Worm (Caenorhabditis elegans): ENCODE results near the gene stt-3.

stt-3 gene

ce11 chrIII:6268061-6268460 lies 19.6 kb downstream of the stt-3 start, which contains the start of gene srg-7:
TSS of gene srg-7 (minus strand) at chrIII:6268161.
- TF ChIP-seq snpc-4 (tag; optimal IDR thresholded peaks at IDR 0.05) (no peak), skn-1 (tag; optimal IDR thresholded peaks at IDR 0.05) (no peak), dmd-4 (tag; optimal IDR thresholded peaks at IDR 0.05) (no peak), sem-4 (tag; optimal IDR thresholded peaks at IDR 0.05) (no peak), ceh-16 (tag; optimal IDR thresholded peaks at IDR 0.05) (no peak), lin-13 (GFP tag; optimal IDR thresholded peaks at IDR 0.05) (no peak), ztf-4 (tag; optimal IDR thresholded peaks at IDR 0.05) (no peak), egl-27 (tag; optimal IDR thresholded peaks at IDR 0.05) (no peak), Y55F3AM.14 (GFP tag; optimal IDR thresholded peaks at IDR 0.05) (no peak), nhr-237 (tag; optimal IDR thresholded peaks at IDR 0.05) (no peak), nhr-23 (tag; optimal IDR thresholded peaks at IDR 0.05) (no peak), nhr-21 (tag; optimal IDR thresholded peaks at IDR 0.05) (no peak), mbf-1 (tag; optimal IDR thresholded peaks at IDR 0.05) (no peak), elt-1 (tag; optimal IDR thresholded peaks at IDR 0.05) (no peak), ama-1 (optimal IDR thresholded peaks at IDR 0.05) (no peak), elt-3 (tag; optimal IDR thresholded peaks at IDR 0.05) (no peak), crh-2 (tag; optimal IDR thresholded peaks at IDR 0.05) (no peak), mab-5 (tag; optimal IDR thresholded peaks at IDR 0.05) (no peak)

- no peak for TF ChIP-seq sem-4 (tag; optimal IDR thresholded peaks at IDR 0.05)
- no peak for TF ChIP-seq gmeb-1 (tag; optimal IDR thresholded peaks at IDR 0.05)
- no peak for TF ChIP-seq skn-1 (tag; optimal IDR thresholded peaks at IDR 0.05)
- no peak for TF ChIP-seq unc-55 (GFP tag; optimal IDR thresholded peaks at IDR 0.05)
- TF ChIP-seq ztf-1 (GFP tag; conservative IDR thresholded peaks at IDR 0.05), result no peak
- no peak for TF ChIP-seq crh-2 (tag; optimal IDR thresholded peaks at IDR 0.05)
- TF ChIP-seq fos-1 (tag; optimal IDR thresholded peaks at IDR 0.05), result no peak
- no peak for TF ChIP-seq F13H6.1 (tag; optimal IDR thresholded peaks at IDR 0.05)
- no peak for TF ChIP-seq ceh-16 (tag; optimal IDR thresholded peaks at IDR 0.05)
- TF ChIP-seq sma-9 (GFP tag; optimal IDR thresholded peaks at IDR 0.05), result no peak
- no peak for TF ChIP-seq sma-9 (tag; optimal IDR thresholded peaks at IDR 0.05)
- TF ChIP-seq unc-39 (tag; optimal IDR thresholded peaks at IDR 0.05), result no peak
- TF ChIP-seq nhr-6 (tag; optimal IDR thresholded peaks at IDR 0.05), result no peak
Measured at ce11 chrIII:6270277-6270676, 21.8 kb downstream of the stt-3 start, which contains the start of gene srg-3. TSS of gene srg-3 (minus strand) at chrIII:6270377.

- no peak for TF ChIP-seq ZK546.5 (tag; optimal IDR thresholded peaks at IDR 0.05)
- TF ChIP-seq Y55F3AM.14 (GFP tag; optimal IDR thresholded peaks at IDR 0.05), result no peak
- no peak for TF ChIP-seq ceh-16 (tag; optimal IDR thresholded peaks at IDR 0.05)
- TF ChIP-seq ama-1 (optimal IDR thresholded peaks at IDR 0.05), result no peak
- TF ChIP-seq ztf-4 (tag; optimal IDR thresholded peaks at IDR 0.05), result no peak
- no peak for TF ChIP-seq nhr-77 (tag; optimal IDR thresholded peaks at IDR 0.05)
- TF ChIP-seq snpc-4 (tag; optimal IDR thresholded peaks at IDR 0.05), result no peak
- TF ChIP-seq nhr-10 (tag; optimal IDR thresholded peaks at IDR 0.05), result no peak
- no peak for TF ChIP-seq alr-1 (tag; optimal IDR thresholded peaks at IDR 0.05)
- no peak for TF ChIP-seq nhr-11 (tag; optimal IDR thresholded peaks at IDR 0.05)
- TF ChIP-seq nhr-129 (tag; optimal IDR thresholded peaks at IDR 0.05), result no peak
- no peak for TF ChIP-seq mdl-1 (tag; optimal IDR thresholded peaks at IDR 0.05)
- TF ChIP-seq peb-1 (tag; optimal IDR thresholded peaks at IDR 0.05), result no peak
- no peak for TF ChIP-seq sma-9 (GFP tag; optimal IDR thresholded peaks at IDR 0.05)
- no peak for TF ChIP-seq sma-9 (tag; optimal IDR thresholded peaks at IDR 0.05)
- TF ChIP-seq F13H6.1 (tag; optimal IDR thresholded peaks at IDR 0.05), result no peak
- no peak for TF ChIP-seq crh-2 (tag; optimal IDR thresholded peaks at IDR 0.05)
Measured at ce11 chrIII:6272868-6273267, 24.4 kb downstream of the stt-3 start, which contains the start of gene C18F10.2. TSS of gene C18F10.2 (plus strand) at chrIII:6273168.

ce11 chrIII:6278301-6278827 lies 29.9 kb downstream of the stt-3 start, which contains the start of gene C18F10.7:
TSS of gene C18F10.7 (minus strand) at chrIII:6278351.
- TF ChIP-seq nhr-129 (tag; optimal IDR thresholded peaks at IDR 0.05) (peak; percentile 57), aly-2 (tag; optimal IDR thresholded peaks at IDR 0.05) (no peak), nhr-12 (tag; optimal IDR thresholded peaks at IDR 0.05) (no peak), mdl-1 (tag; optimal IDR thresholded peaks at IDR 0.05) (peak; percentile 85 to 90), ama-1 (optimal IDR thresholded peaks at IDR 0.05) (no peak), lsy-2 (tag; optimal IDR thresholded peaks at IDR 0.05) (peak in 1 of 2 experiments; percentile 80), sem-4 (tag; optimal IDR thresholded peaks at IDR 0.05) (peak; percentile 80), mab-5 (tag; optimal IDR thresholded peaks at IDR 0.05) (peak; percentile 61), sma-9 (GFP tag; optimal IDR thresholded peaks at IDR 0.05) (peak; percentile 91), sma-9 (tag; optimal IDR thresholded peaks at IDR 0.05) (no peak), blmp-1 (tag; optimal IDR thresholded peaks at IDR 0.05; ENCODE audit: insufficient read depth) (no peak), gmeb-1 (tag; optimal IDR thresholded peaks at IDR 0.05) (peak; percentile 63), nhr-23 (tag; optimal IDR thresholded peaks at IDR 0.05) (no peak), Y55F3AM.14 (GFP tag; optimal IDR thresholded peaks at IDR 0.05) (no peak), nhr-25 (tag; optimal IDR thresholded peaks at IDR 0.05) (no peak), snpc-4 (tag; optimal IDR thresholded peaks at IDR 0.05) (peak; percentile 25), nhr-237 (tag; optimal IDR thresholded peaks at IDR 0.05) (no peak), nhr-6 (tag; optimal IDR thresholded peaks at IDR 0.05) (no peak), ztf-11 (tag; optimal IDR thresholded peaks at IDR 0.05) (no peak), unc-55 (GFP tag; optimal IDR thresholded peaks at IDR 0.05) (peak; percentile 74), unc-39 (tag; optimal IDR thresholded peaks at IDR 0.05) (no peak), egl-27 (tag; optimal IDR thresholded peaks at IDR 0.05) (peak; percentile 55), ztf-4 (tag; optimal IDR thresholded peaks at IDR 0.05) (no peak), C34F6.9 (tag; optimal IDR thresholded peaks at IDR 0.05) (peak; percentile 87), ceh-16 (tag; optimal IDR thresholded peaks at IDR 0.05) (no peak), fos-1 (tag; optimal IDR thresholded peaks at IDR 0.05) (peak; percentile 54), nhr-10 (tag; optimal IDR thresholded peaks at IDR 0.05) (no peak), unc-62 (GFP tag; optimal IDR thresholded peaks at IDR 0.05) (no peak), R02D3.7 (tag; optimal IDR thresholded peaks at IDR 0.05) (peak; percentile 2), F13H6.1 (tag; optimal IDR thresholded peaks at IDR 0.05) (peak; percentile 70), lin-13 (GFP tag; optimal IDR thresholded peaks at IDR 0.05) (peak; percentile 49)

Data from whole organism, L2 larva.